Worm (Caenorhabditis elegans): Measurements from ENCODE around the gene vpat-1.

The vpat-1 gene

DNA sequence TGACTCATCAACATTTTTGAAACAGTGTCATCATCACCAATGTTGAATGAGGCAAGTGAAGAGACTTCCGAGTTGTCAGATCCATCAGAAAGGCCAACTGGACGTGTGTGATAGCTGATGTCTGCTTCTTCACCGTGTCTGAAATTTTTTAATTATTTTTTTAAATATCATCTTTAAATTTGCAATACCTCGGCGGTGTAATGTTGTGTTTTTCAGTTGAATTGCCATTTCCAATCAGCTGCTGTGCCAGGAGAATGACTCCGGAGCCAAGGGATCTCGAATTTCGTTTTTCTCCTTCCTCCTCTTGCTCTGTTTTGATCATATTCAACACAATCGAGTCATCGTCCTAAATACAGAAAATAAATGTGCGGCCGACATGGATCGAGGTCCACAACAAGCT is 39.0 kb upstream of the vpat-1 start:
- TF ChIP-seq nhr-11 (tag; optimal IDR thresholded peaks at IDR 0.05): no peak
- no peak for TF ChIP-seq ztf-11 (tag; optimal IDR thresholded peaks at IDR 0.05)
- no peak for TF ChIP-seq unc-55 (GFP tag; optimal IDR thresholded peaks at IDR 0.05)
- no peak for TF ChIP-seq aly-2 (tag; optimal IDR thresholded peaks at IDR 0.05)
- no peak for TF ChIP-seq crh-2 (tag; optimal IDR thresholded peaks at IDR 0.05)
- TF ChIP-seq ztf-4 (tag; optimal IDR thresholded peaks at IDR 0.05): no peak
- TF ChIP-seq ZK546.5 (tag; optimal IDR thresholded peaks at IDR 0.05): no peak
- no peak for TF ChIP-seq C34F6.9 (tag; optimal IDR thresholded peaks at IDR 0.05)
- no peak for TF ChIP-seq mbf-1 (tag; optimal IDR thresholded peaks at IDR 0.05)
- no peak for TF ChIP-seq peb-1 (tag; optimal IDR thresholded peaks at IDR 0.05)
- TF ChIP-seq nhr-6 (tag; optimal IDR thresholded peaks at IDR 0.05): no peak
- TF ChIP-seq ceh-16 (tag; optimal IDR thresholded peaks at IDR 0.05): no peak
- TF ChIP-seq nhr-25 (tag; optimal IDR thresholded peaks at IDR 0.05): no peak
- no peak for TF ChIP-seq lin-13 (GFP tag; optimal IDR thresholded peaks at IDR 0.05)
- TF ChIP-seq blmp-1 (tag; optimal IDR thresholded peaks at IDR 0.05; ENCODE audit: insufficient read depth): no peak
- no peak for TF ChIP-seq sem-4 (tag; optimal IDR thresholded peaks at IDR 0.05)
- TF ChIP-seq Y55F3AM.14 (GFP tag; optimal IDR thresholded peaks at IDR 0.05): no peak
- TF ChIP-seq nhr-237 (tag; optimal IDR thresholded peaks at IDR 0.05): no peak

DNA sequence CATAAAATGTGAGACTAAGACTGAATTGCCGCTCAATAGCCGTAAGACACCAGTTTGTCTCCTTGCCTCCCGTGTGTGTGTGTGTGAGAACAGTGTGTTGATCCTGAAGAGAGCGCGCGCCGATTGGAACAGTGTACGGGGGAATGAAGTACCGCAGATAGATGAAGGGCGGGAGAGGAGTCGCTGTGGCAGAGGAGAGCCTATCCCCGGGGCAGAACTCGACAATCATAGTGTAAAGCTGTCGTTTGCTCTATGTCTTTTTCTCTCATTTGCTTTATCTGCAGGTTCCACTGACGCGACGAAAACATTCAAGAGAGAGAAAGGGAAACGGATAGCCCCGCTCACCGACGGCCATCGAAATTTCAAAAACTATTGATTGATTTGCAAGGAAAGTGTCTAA is 35.9 kb upstream of the vpat-1 start:
- TF ChIP-seq F13H6.1 (tag; optimal IDR thresholded peaks at IDR 0.05) (peak; percentile 71), C34F6.9 (tag; optimal IDR thresholded peaks at IDR 0.05) (peak; percentile 6), sem-4 (tag; optimal IDR thresholded peaks at IDR 0.05) (no peak), sma-9 (GFP tag; optimal IDR thresholded peaks at IDR 0.05) (peak; percentile 48), sma-9 (tag; optimal IDR thresholded peaks at IDR 0.05) (no peak)

DNA sequence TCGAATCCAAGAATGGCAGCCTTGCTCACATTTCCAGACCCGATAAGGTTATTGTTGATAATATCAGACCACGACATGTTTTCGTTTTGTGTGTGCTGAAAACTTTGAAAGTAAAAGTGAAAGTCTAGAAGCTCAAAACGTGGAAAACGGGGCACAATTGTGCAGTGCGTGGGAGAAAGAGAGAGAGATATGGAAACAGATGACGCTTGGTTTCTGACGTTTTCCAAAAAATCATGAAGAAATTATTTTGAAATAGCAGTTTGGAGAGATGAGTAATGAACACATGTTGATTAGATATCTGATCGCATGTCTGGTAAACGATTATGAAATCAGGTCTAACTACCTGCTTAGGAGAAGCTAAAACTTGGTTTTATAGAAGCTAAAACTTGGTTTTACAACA is 34.5 kb upstream of the vpat-1 start, which contains the start of gene pfn-3:
Gene pfn-3 (minus strand): TSS at position 101 of the 400 bp plus-strand sequence.
- TF ChIP-seq C34F6.9 (tag; optimal IDR thresholded peaks at IDR 0.05): peak; percentile 9
- peak; percentile 48 for TF ChIP-seq nhr-129 (tag; optimal IDR thresholded peaks at IDR 0.05)
- peak; percentile 50 for TF ChIP-seq sma-9 (GFP tag; optimal IDR thresholded peaks at IDR 0.05)
- no peak for TF ChIP-seq sma-9 (tag; optimal IDR thresholded peaks at IDR 0.05)
- TF ChIP-seq elt-3 (tag; optimal IDR thresholded peaks at IDR 0.05): no peak

DNA sequence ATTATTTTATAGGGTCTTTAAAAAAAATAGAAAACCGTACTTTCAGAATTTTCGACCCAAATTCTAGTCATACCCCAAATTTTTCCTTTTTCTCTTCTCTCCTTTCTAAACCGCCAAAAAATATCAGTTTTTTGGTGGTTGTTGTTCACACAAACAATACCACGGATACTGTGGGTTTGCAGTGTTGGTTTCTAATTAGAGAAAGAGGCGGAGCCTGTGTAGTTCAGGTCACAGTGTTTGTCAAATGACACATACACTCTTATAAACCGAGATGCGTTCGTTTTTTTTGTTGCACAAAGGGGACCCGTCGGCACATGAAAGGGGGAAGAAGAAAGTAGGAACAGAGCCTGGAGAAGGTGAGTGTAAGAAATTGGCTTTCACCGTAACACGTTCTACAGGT is 26.1 kb upstream of the vpat-1 start, which contains the start of gene lim-6:
Gene lim-6 (plus strand): TSS at position 301 of the 400 bp plus-strand sequence.
- TF ChIP-seq lsy-2 (tag; optimal IDR thresholded peaks at IDR 0.05): no peak
- TF ChIP-seq nhr-23 (tag; optimal IDR thresholded peaks at IDR 0.05): no peak
- TF ChIP-seq C34F6.9 (tag; optimal IDR thresholded peaks at IDR 0.05): no peak
- no peak for TF ChIP-seq Y55F3AM.14 (GFP tag; optimal IDR thresholded peaks at IDR 0.05)
- no peak for TF ChIP-seq sem-4 (tag; optimal IDR thresholded peaks at IDR 0.05)
- TF ChIP-seq nhr-237 (tag; optimal IDR thresholded peaks at IDR 0.05): no peak
- no peak for TF ChIP-seq nhr-129 (tag; optimal IDR thresholded peaks at IDR 0.05)
- TF ChIP-seq blmp-1 (tag; optimal IDR thresholded peaks at IDR 0.05; ENCODE audit: insufficient read depth): no peak
- no peak for TF ChIP-seq nhr-10 (tag; optimal IDR thresholded peaks at IDR 0.05)
- TF ChIP-seq F13H6.1 (tag; optimal IDR thresholded peaks at IDR 0.05): no peak
- TF ChIP-seq lin-11 (tag; optimal IDR thresholded peaks at IDR 0.05): no peak
- TF ChIP-seq ztf-1 (GFP tag; conservative IDR thresholded peaks at IDR 0.05): no peak
- TF ChIP-seq mbf-1 (tag; optimal IDR thresholded peaks at IDR 0.05): no peak
- TF ChIP-seq fos-1 (tag; optimal IDR thresholded peaks at IDR 0.05): no peak
- no peak for TF ChIP-seq elt-3 (tag; optimal IDR thresholded peaks at IDR 0.05)
- TF ChIP-seq gmeb-1 (tag; optimal IDR thresholded peaks at IDR 0.05): no peak

DNA sequence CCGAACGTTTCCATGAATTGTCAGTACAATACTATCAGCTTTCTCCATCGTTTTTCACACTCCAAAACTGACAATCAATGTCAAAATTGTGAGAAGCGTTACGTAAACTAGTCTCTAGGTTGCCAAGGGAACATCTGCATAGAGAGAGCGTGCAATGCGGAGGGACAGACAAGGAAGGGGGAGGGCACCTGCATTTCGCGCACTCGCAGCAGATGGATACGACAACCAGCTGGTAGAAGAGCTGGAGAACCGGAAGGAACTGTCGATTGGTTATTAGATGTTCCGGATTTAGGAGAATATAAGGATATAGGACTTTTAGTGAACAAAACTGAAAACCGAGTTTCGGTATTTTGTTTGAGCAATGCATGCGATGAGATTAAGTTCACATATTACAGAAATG is 23.0 kb upstream of the vpat-1 start, which contains the start of gene mksr-1:
Gene mksr-1 (minus strand): TSS at position 144 of the 400 bp plus-strand sequence.
- no peak for TF ChIP-seq fos-1 (tag; optimal IDR thresholded peaks at IDR 0.05)
- no peak for TF ChIP-seq R02D3.7 (tag; optimal IDR thresholded peaks at IDR 0.05)
- no peak for TF ChIP-seq nhr-21 (tag; optimal IDR thresholded peaks at IDR 0.05)
- no peak for TF ChIP-seq elt-1 (tag; optimal IDR thresholded peaks at IDR 0.05)
- no peak for TF ChIP-seq blmp-1 (tag; optimal IDR thresholded peaks at IDR 0.05; ENCODE audit: insufficient read depth)
- TF ChIP-seq nhr-77 (tag; optimal IDR thresholded peaks at IDR 0.05): no peak
- no peak for TF ChIP-seq elt-3 (tag; optimal IDR thresholded peaks at IDR 0.05)
- TF ChIP-seq peb-1 (tag; optimal IDR thresholded peaks at IDR 0.05): no peak
- TF ChIP-seq nhr-23 (tag; optimal IDR thresholded peaks at IDR 0.05): no peak
- no peak for TF ChIP-seq sma-3 (GFP tag; optimal IDR thresholded peaks at IDR 0.05)
- no peak for TF ChIP-seq F13H6.1 (tag; optimal IDR thresholded peaks at IDR 0.05)
- no peak for TF ChIP-seq nhr-10 (tag; optimal IDR thresholded peaks at IDR 0.05)

All from whole organism, L2 larva.